Worm (Caenorhabditis elegans) whole organism, late embryonic: Measurements from ENCODE around the gene set-22.
"Not testable (repeated sequence)": the region's sequence is repeated elsewhere in the genome, so short reads cannot be mapped to it uniquely, and the experiment has no call there.

Experiments
- C08G9.2 ChIP-seq: sonication (generic microtip); optimal IDR thresholded peaks from 2 replicates; lab custom pipeline; 2016; ENCODE audit warnings: mild to moderate bottlenecking, missing genetic modification characterization, moderate library complexity, missing compliant biosample characterization
- C38D4.7 ChIP-seq: fragments of 200-800 bp; sonication (Bioruptor generic); optimal IDR thresholded peaks from 2 replicates; lab custom pipeline; 2018; ENCODE audit warnings: mild to moderate bottlenecking, missing genetic modification characterization, moderate library complexity, missing compliant biosample characterization
- K09A11.1 ChIP-seq: sonication (generic microtip); optimal IDR thresholded peaks from 2 replicates; lab custom pipeline; 2017; ENCODE audit warnings: antibody characterized with exemption, mild to moderate bottlenecking, missing genetic modification characterization, missing compliant biosample characterization; ENCODE audit not compliant: insufficient read depth
- T23F11.4 ChIP-seq: fragments of 200-800 bp; sonication (Bioruptor generic); optimal IDR thresholded peaks from 2 replicates; lab custom pipeline; 2018; ENCODE audit warnings: mild to moderate bottlenecking, missing genetic modification characterization, missing compliant biosample characterization
- Y22D7AL.16 ChIP-seq: sonication (generic microtip); optimal IDR thresholded peaks from 2 replicates; lab custom pipeline; 2016; ENCODE audit warnings: missing genetic modification characterization, missing compliant biosample characterization
- ahr-1 ChIP-seq: sonication (generic microtip); optimal IDR thresholded peaks from 2 replicates; lab custom pipeline; 2016; ENCODE audit warnings: missing genetic modification characterization, missing compliant biosample characterization
- ama-1 ChIP-seq: fragments of 150-350 bp; optimal IDR thresholded peaks from 2 replicates; lab custom pipeline; 2014
- ceh-14 ChIP-seq: sonication (generic microtip); optimal IDR thresholded peaks from 2 replicates; lab custom pipeline; 2016; ENCODE audit warnings: missing genotype, missing genetic modification characterization, missing compliant biosample characterization
- ceh-22 ChIP-seq: sonication (generic microtip); optimal IDR thresholded peaks from 2 replicates; lab custom pipeline; 2017; ENCODE audit warnings: missing biosample characterization, missing genetic modification characterization
- ceh-30 ChIP-seq: fragments of 150-350 bp; optimal IDR thresholded peaks from 2 replicates; lab custom pipeline; 2014; ENCODE audit warnings: missing biosample characterization, missing genetic modification characterization
- ceh-31 ChIP-seq: sonication (generic microtip); optimal IDR thresholded peaks from 2 replicates; lab custom pipeline; 2016; ENCODE audit warnings: missing genetic modification characterization, missing compliant biosample characterization
- ceh-34 ChIP-seq: sonication (generic microtip); optimal IDR thresholded peaks from 2 replicates; lab custom pipeline; 2016; ENCODE audit warnings: mild to moderate bottlenecking, missing genetic modification characterization, missing compliant biosample characterization
- ceh-45 ChIP-seq: fragments of 200-800 bp; sonication (Bioruptor generic); IDR thresholded peaks from 2 replicates; pipeline ENCODE4 v1.3.6; 2022; ENCODE audit warnings: missing genetic modification reagents, missing genetic modification characterization, missing compliant biosample characterization
- ceh-48 ChIP-seq: sonication (generic microtip); optimal IDR thresholded peaks from 2 replicates; lab custom pipeline; 2016; ENCODE audit warnings: missing genetic modification characterization, inconsistent platforms, missing compliant biosample characterization
- ceh-6 ChIP-seq: fragments of 200-800 bp; sonication (Bioruptor generic); optimal IDR thresholded peaks from 2 replicates; lab custom pipeline; 2018; ENCODE audit warnings: mild to moderate bottlenecking, missing genetic modification characterization, missing compliant biosample characterization
- che-1 ChIP-seq: sonication (generic microtip); optimal IDR thresholded peaks from 2 replicates; lab custom pipeline; 2016; ENCODE audit warnings: mild to moderate bottlenecking, missing genetic modification characterization, missing compliant biosample characterization
- elt-2 ChIP-seq: sonication (generic microtip); optimal IDR thresholded peaks from 2 replicates; lab custom pipeline; 2016; ENCODE audit warnings: missing genetic modification reagents, missing genetic modification characterization, missing compliant biosample characterization
- elt-4 ChIP-seq: sonication (generic microtip); optimal IDR thresholded peaks from 2 replicates; lab custom pipeline; 2016; ENCODE audit warnings: missing genetic modification characterization, missing compliant biosample characterization
- ets-4 ChIP-seq: sonication (generic microtip); optimal IDR thresholded peaks from 2 replicates; lab custom pipeline; 2016; ENCODE audit warnings: missing genetic modification characterization, missing compliant biosample characterization
- eyg-1 ChIP-seq: sonication (generic microtip); optimal IDR thresholded peaks from 2 replicates; lab custom pipeline; 2016; ENCODE audit warnings: missing genotype, missing genetic modification characterization, missing compliant biosample characterization
- fax-1 ChIP-seq: sonication (generic microtip); optimal IDR thresholded peaks from 2 replicates; lab custom pipeline; 2016; ENCODE audit warnings: missing genotype, missing genetic modification characterization, missing compliant biosample characterization
- hlh-30 ChIP-seq: sonication (generic microtip); optimal IDR thresholded peaks from 2 replicates; lab custom pipeline; 2017; ENCODE audit warnings: antibody characterized with exemption, missing genetic modification characterization, missing compliant biosample characterization; ENCODE audit not compliant: insufficient read depth
- hlh-8 ChIP-seq: sonication (generic microtip); optimal IDR thresholded peaks from 2 replicates; lab custom pipeline; 2016; ENCODE audit warnings: missing genotype, missing genetic modification characterization, missing compliant biosample characterization
- mec-3 ChIP-seq: sonication (generic microtip); optimal IDR thresholded peaks from 2 replicates; lab custom pipeline; 2016; ENCODE audit warnings: borderline replicate concordance, missing genetic modification characterization, missing compliant biosample characterization
- nhr-11 ChIP-seq: fragments of 150-350 bp; optimal IDR thresholded peaks from 2 replicates; lab custom pipeline; 2014; ENCODE audit warnings: missing biosample characterization, missing genetic modification characterization
- pax-1 ChIP-seq: fragments of 150-350 bp; optimal IDR thresholded peaks from 2 replicates; lab custom pipeline; 2014; ENCODE audit warnings: missing biosample characterization, missing genetic modification characterization
- pqm-1 ChIP-seq: sonication (generic microtip); optimal IDR thresholded peaks from 2 replicates; lab custom pipeline; 2016; ENCODE audit warnings: missing genetic modification characterization, missing compliant biosample characterization
- ttx-3 ChIP-seq: sonication (generic microtip); optimal IDR thresholded peaks from 2 replicates; lab custom pipeline; 2016; ENCODE audit warnings: missing genetic modification reagents, missing genetic modification characterization, missing compliant biosample characterization
- unc-3 ChIP-seq, 2 experiments: fragments of 200-800 bp in 1 of 2; sonication (Bioruptor generic) in 1 of 2; sonication (generic microtip) in 1 of 2; conservative IDR thresholded peaks in 1 of 2; optimal IDR thresholded peaks in 1 of 2; 2 replicates each; pipeline versions ENCODE4 v1.3.6 to Lab custom; 2016 to 2022; ENCODE audit warnings: missing compliant biosample characterization in 2 of 2, missing genetic modification characterization in 2 of 2, missing genetic modification reagents in 1 of 2
- unc-42 ChIP-seq: sonication (generic microtip); optimal IDR thresholded peaks from 2 replicates; lab custom pipeline; 2016; ENCODE audit warnings: missing genotype, missing genetic modification characterization, missing compliant biosample characterization
- unc-55 ChIP-seq: sonication (generic microtip); optimal IDR thresholded peaks from 2 replicates; lab custom pipeline; 2017; ENCODE audit warnings: missing biosample characterization, missing genetic modification reagents, missing genetic modification characterization
- zip-5 ChIP-seq: sonication (generic microtip); optimal IDR thresholded peaks from 2 replicates; lab custom pipeline; 2016; ENCODE audit warnings: missing genetic modification characterization, missing compliant biosample characterization
- ztf-16 ChIP-seq: sonication (generic microtip); optimal IDR thresholded peaks from 2 replicates; lab custom pipeline; 2017; ENCODE audit warnings: missing genetic modification characterization, missing compliant biosample characterization

The set-22 gene

ce11 chrV:10449302-10449701, 12.6 kb downstream of the set-22 start:
- TF ChIP-seq unc-3 (GFP tag; conservative IDR thresholded peaks at IDR 0.05; lab: Robert Waterston, UW) (peak; percentile 56; the same call in 1 of the 2 replicates), ceh-45 (GFP tag; lab: Robert Waterston, UW) (0 out of 2 replicates have a peak, but pooled peaks have one; percentile 20)
- not testable (repeated sequence) for TF ChIP-seq unc-3 (tag; optimal IDR thresholded peaks at IDR 0.05; lab: Kevin White, UChicago)

ce11 chrV:10450355-10450754, 13.6 kb downstream of the set-22 start:
- TF ChIP-seq ceh-45 (GFP tag; lab: Robert Waterston, UW) (peak; percentile 66; the same call in 1 of the 2 replicates), unc-3 (GFP tag; conservative IDR thresholded peaks at IDR 0.05; lab: Robert Waterston, UW) (peak; percentile 73; the same call in 1 of the 2 replicates)
- not testable (repeated sequence) for TF ChIP-seq unc-3 (tag; optimal IDR thresholded peaks at IDR 0.05; lab: Kevin White, UChicago)

- no peak for TF ChIP-seq hlh-8 (tag; lab: Kevin White, UChicago)
- TF ChIP-seq eyg-1, result no peak
- no peak for TF ChIP-seq hlh-30 (tag; lab: Kevin White, UChicago)
- TF ChIP-seq ceh-34, result no peak
- no peak for TF ChIP-seq ama-1 (lab: Kevin White, UChicago)
- no peak for TF ChIP-seq elt-4
- no peak for TF ChIP-seq T23F11.4
- no peak for TF ChIP-seq ttx-3
- no peak for TF ChIP-seq ets-4
- TF ChIP-seq mec-3 (tag; lab: Kevin White, UChicago), result no peak
- no peak for TF ChIP-seq unc-55 (GFP tag; lab: Kevin White, UChicago)
- no peak for TF ChIP-seq ceh-22 (tag; lab: Kevin White, UChicago)
- TF ChIP-seq elt-2 (tag; lab: Kevin White, UChicago), result no peak
- no peak for TF ChIP-seq ceh-30 (tag; lab: Kevin White, UChicago)
- no peak for TF ChIP-seq C38D4.7 (GFP tag; lab: Kevin White, UChicago)
These were observed 16.8 kb downstream of the set-22 start, which contains the start of gene Y32F6A.5 for ce11 chrV:10453466-10453865. TSS of gene Y32F6A.5 (minus strand) at chrV:10453605.

DNA sequence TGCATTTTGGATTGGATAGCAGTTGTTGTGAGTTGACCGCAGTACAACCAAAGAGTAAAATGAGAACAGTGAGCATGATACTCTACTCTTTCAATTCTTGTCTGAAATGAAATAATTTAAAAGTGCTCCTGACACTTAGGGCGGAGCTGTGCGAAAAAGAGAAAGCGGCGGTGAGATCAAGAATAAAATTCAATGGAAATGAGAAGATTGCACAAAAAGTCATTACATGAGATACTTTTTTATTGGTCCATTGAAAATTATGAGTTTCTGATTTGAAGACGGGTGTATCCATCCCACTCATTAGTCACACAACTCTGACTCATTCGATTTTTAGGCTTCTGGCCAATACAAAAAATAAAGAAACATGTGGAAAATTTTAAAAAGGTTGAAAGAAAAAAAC, 20.5 kb downstream of the set-22 start, which contains the start of gene F22E12.1:
TSS of gene F22E12.1 (minus strand) at position 101 of the 400 bp plus-strand sequence.
- TF ChIP-seq unc-42 (tag; lab: Kevin White, UChicago) (no peak), pax-1 (tag; lab: Kevin White, UChicago) (no peak), ahr-1 (tag; lab: Kevin White, UChicago) (no peak), ceh-22 (tag; lab: Kevin White, UChicago) (no peak), fax-1 (tag; lab: Kevin White, UChicago) (no peak), ztf-16 (no peak), ceh-45 (GFP tag; lab: Robert Waterston, UW) (no peak), zip-5 (no peak), pqm-1 (tag; lab: Kevin White, UChicago) (no peak), ceh-31 (tag; lab: Kevin White, UChicago) (no peak)

DNA sequence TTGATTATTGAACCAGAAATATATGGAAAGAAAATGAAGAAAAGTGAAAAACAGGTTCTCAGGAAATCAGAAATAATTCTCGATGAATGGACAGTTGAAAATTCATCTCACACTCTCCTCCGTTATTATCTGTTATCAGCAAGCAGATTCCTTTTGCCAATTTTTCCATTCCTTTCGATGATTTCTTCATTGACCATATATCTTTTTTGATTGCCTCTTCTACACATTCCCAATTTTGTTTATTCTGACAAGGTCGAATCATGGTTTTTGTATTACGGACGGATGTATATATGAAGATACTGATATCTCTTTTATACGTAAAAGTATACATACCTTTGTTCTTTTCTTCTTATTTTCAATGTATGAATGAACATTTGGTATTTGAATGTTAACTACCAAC, 24.0 kb downstream of the set-22 start:
- TF ChIP-seq K09A11.1 (tag; lab: Kevin White, UChicago), result no peak
- no peak for TF ChIP-seq C08G9.2 (tag; lab: Kevin White, UChicago)
- TF ChIP-seq zip-5, result no peak
- TF ChIP-seq che-1 (tag; lab: Kevin White, UChicago), result no peak
- TF ChIP-seq ceh-30 (tag; lab: Kevin White, UChicago), result no peak
- TF ChIP-seq, all 69 proteins: peak for 0

ce11 chrV:10462066-10462465, 25.4 kb downstream of the set-22 start, which contains the start of gene chw-1:
TSS of gene chw-1 (plus strand) at chrV:10462282.
- TF ChIP-seq nhr-11 (tag; lab: Kevin White, UChicago), result no peak
- TF ChIP-seq ceh-6 (GFP tag; lab: Kevin White, UChicago), result no peak
- TF ChIP-seq ceh-48 (tag; lab: Kevin White, UChicago), result no peak
- TF ChIP-seq ceh-14 (tag; lab: Kevin White, UChicago), result no peak
- no peak for TF ChIP-seq Y22D7AL.16 (tag; lab: Kevin White, UChicago)
- no peak for TF ChIP-seq C38D4.7 (GFP tag; lab: Kevin White, UChicago)
- TF ChIP-seq pqm-1 (tag; lab: Kevin White, UChicago), result no peak
- TF ChIP-seq, all 69 proteins: peak for 0
